Fruit fly (Drosophila melanogaster) whole organism, embryonic: ENCODE data around the gene CG31776.
A peak's percentile ranks its signal among the peaks of the same experiment; 100 is the strongest.

Source experiments
- Atf-2 ChIP-seq: fragments of 200-800 bp; sonication (Bioruptor generic); optimal IDR thresholded peaks from 2 replicates; lab custom pipeline; 2016; ENCODE audit warnings: missing biosample characterization, missing genetic modification characterization
- CG10209 ChIP-seq: fragments of 200-800 bp; sonication (Bioruptor generic); optimal IDR thresholded peaks from 3 replicates; lab custom pipeline; 2017; ENCODE audit warnings: missing biosample characterization, mild to moderate bottlenecking, missing genetic modification characterization, missing genetic modification reagents
- CG10274 ChIP-seq: fragments of 200-800 bp; sonication (Bioruptor generic); optimal IDR thresholded peaks from 3 replicates; lab custom pipeline; 2017; ENCODE audit warnings: missing biosample characterization, mild to moderate bottlenecking, missing genetic modification characterization
- CG10366 ChIP-seq: fragments of 200-800 bp; sonication (Bioruptor generic); IDR thresholded peaks from 2 replicates; pipeline ENCODE4 v1.3.6; 2022; ENCODE audit warnings: missing biosample characterization, missing genetic modification characterization
- CG10543 ChIP-seq: fragments of 200-800 bp; sonication (Bioruptor generic); optimal IDR thresholded peaks from 3 replicates; lab custom pipeline; 2017; ENCODE audit warnings: missing biosample characterization, mild to moderate bottlenecking, missing genetic modification characterization, moderate library complexity
- CG11456 ChIP-seq: fragments of 200-800 bp; sonication (Bioruptor generic); IDR thresholded peaks from 3 replicates; pipeline ENCODE4 v1.3.6; 2022; ENCODE audit warnings: missing biosample characterization, missing genetic modification characterization
- CG11504 ChIP-seq: fragments of 200-800 bp; sonication (Bioruptor generic); optimal IDR thresholded peaks from 3 replicates; lab custom pipeline; 2019; ENCODE audit warnings: missing biosample characterization, mild to moderate bottlenecking, missing genetic modification characterization, moderate library complexity
- CG11723 ChIP-seq: fragments of 200-800 bp; sonication (Bioruptor generic); optimal IDR thresholded peaks from 2 replicates; lab custom pipeline; 2017; ENCODE audit warnings: missing biosample characterization, mild to moderate bottlenecking, missing genetic modification characterization
- CG12942 ChIP-seq: fragments of 200-800 bp; sonication (Bioruptor generic); optimal IDR thresholded peaks from 3 replicates; lab custom pipeline; 2016; ENCODE audit warnings: missing biosample characterization, missing genetic modification characterization
- CG13287 ChIP-seq: fragments of 200-800 bp; sonication (Bioruptor generic); IDR thresholded peaks from 2 replicates; pipeline ENCODE4 v1.3.6; 2022; ENCODE audit warnings: missing biosample characterization, missing genetic modification characterization; ENCODE audit not compliant: partially characterized antibody
- CG17385 ChIP-seq: fragments of 200-800 bp; sonication (Bioruptor generic); optimal IDR thresholded peaks from 3 replicates; lab custom pipeline; 2018; ENCODE audit warnings: missing biosample characterization, mild to moderate bottlenecking, missing genetic modification characterization
- CG18011 ChIP-seq: fragments of 200-800 bp; sonication (Bioruptor generic); optimal IDR thresholded peaks from 2 replicates; lab custom pipeline; 2017; ENCODE audit warnings: missing biosample characterization, missing genetic modification characterization, mild to moderate bottlenecking, moderate library complexity, missing genotype
- CG18262 ChIP-seq: fragments of 200-800 bp; optimal IDR thresholded peaks from 3 replicates; lab custom pipeline; 2019; ENCODE audit warnings: missing biosample characterization, mild to moderate bottlenecking, missing genetic modification characterization, moderate library complexity
- CG30431 ChIP-seq: fragments of 200-800 bp; sonication (Bioruptor generic); optimal IDR thresholded peaks from 2 replicates; lab custom pipeline; 2017; ENCODE audit warnings: missing biosample characterization, missing genetic modification characterization
- CG33213 ChIP-seq: fragments of 200-800 bp; sonication (Bioruptor generic); optimal IDR thresholded peaks from 3 replicates; lab custom pipeline; 2016; ENCODE audit warnings: missing biosample characterization, missing genetic modification characterization
- CG4820 ChIP-seq: fragments of 200-800 bp; sonication (Bioruptor generic); optimal IDR thresholded peaks from 3 replicates; lab custom pipeline; 2016; ENCODE audit warnings: missing biosample characterization, missing genetic modification characterization
- CG5180 ChIP-seq: fragments of 200-800 bp; sonication (Bioruptor generic); optimal IDR thresholded peaks from 3 replicates; lab custom pipeline; 2017; ENCODE audit warnings: missing biosample characterization, missing genetic modification characterization, mild to moderate bottlenecking, moderate library complexity, missing genetic modification reagents
- CG6765 ChIP-seq: fragments of 200-800 bp; sonication (Bioruptor generic); optimal IDR thresholded peaks from 3 replicates; lab custom pipeline; 2017; ENCODE audit warnings: missing biosample characterization, mild to moderate bottlenecking, missing genetic modification characterization
- CG8281 ChIP-seq: fragments of 200-800 bp; sonication (Bioruptor generic); optimal IDR thresholded peaks from 2 replicates; lab custom pipeline; 2018; ENCODE audit warnings: missing biosample characterization, mild to moderate bottlenecking, missing genetic modification characterization, moderate library complexity
- CG8765 ChIP-seq: fragments of 200-800 bp; sonication (Bioruptor generic); IDR thresholded peaks from 2 replicates; pipeline ENCODE4 v1.3.6; 2022; ENCODE audit warnings: missing biosample characterization, missing genetic modification characterization
- Gug ChIP-seq: fragments of 200-800 bp; sonication (Bioruptor generic); IDR thresholded peaks from 4 replicates; pipeline ENCODE4 v1.3.6; 2022; ENCODE audit warnings: missing biosample characterization, missing genetic modification characterization
- H15 ChIP-seq: fragments of 200-800 bp; sonication (Bioruptor generic); IDR thresholded peaks from 3 replicates; pipeline ENCODE4 v1.3.6; 2022; ENCODE audit warnings: missing biosample characterization, missing genetic modification characterization
- HmgZ ChIP-seq: fragments of 200-800 bp; sonication (Bioruptor generic); optimal IDR thresholded peaks from 2 replicates; lab custom pipeline; 2018; ENCODE audit warnings: missing biosample characterization, mild to moderate bottlenecking, missing genetic modification characterization
- Hmx ChIP-seq: fragments of 200-800 bp; sonication (Bioruptor generic); optimal IDR thresholded peaks from 2 replicates; lab custom pipeline; 2016; ENCODE audit warnings: missing biosample characterization, missing genetic modification characterization
- MTF-1 ChIP-seq: fragments of 200-800 bp; sonication (Bioruptor generic); optimal IDR thresholded peaks from 2 replicates; lab custom pipeline; 2018; ENCODE audit warnings: missing biosample characterization, mild to moderate bottlenecking, missing genetic modification characterization, borderline replicate concordance
- Myb ChIP-seq: fragments of 200-800 bp; sonication (Bioruptor generic); optimal IDR thresholded peaks from 2 replicates; lab custom pipeline; 2016; ENCODE audit warnings: missing biosample characterization, missing genetic modification characterization
- Oli ChIP-seq: fragments of 200-800 bp; sonication (Bioruptor generic); optimal IDR thresholded peaks from 2 replicates; lab custom pipeline; 2018; ENCODE audit warnings: missing biosample characterization, mild to moderate bottlenecking, missing genetic modification characterization, moderate library complexity
- Ptx1 ChIP-seq: fragments of 200-800 bp; sonication (Bioruptor generic); IDR thresholded peaks from 2 replicates; pipeline ENCODE4 v1.3.6; 2022; ENCODE audit warnings: missing biosample characterization, missing genetic modification characterization
- Ravus ChIP-seq: fragments of 200-800 bp; sonication (Bioruptor generic); IDR thresholded peaks from 2 replicates; pipeline ENCODE4 v1.3.6; 2022; ENCODE audit warnings: missing biosample characterization, missing genetic modification characterization
- Sry-β ChIP-seq: fragments of 200-800 bp; sonication (Bioruptor generic); optimal IDR thresholded peaks from 2 replicates; lab custom pipeline; 2018; ENCODE audit warnings: missing biosample characterization, mild to moderate bottlenecking, missing genetic modification characterization, moderate library complexity
- Taf1 ChIP-seq: fragments of 200-800 bp; sonication (Bioruptor generic); IDR thresholded peaks from 2 replicates; pipeline ENCODE4 v1.3.6; 2022; ENCODE audit warnings: missing biosample characterization, missing genetic modification characterization
- ac ChIP-seq: fragments of 200-800 bp; sonication (Bioruptor generic); optimal IDR thresholded peaks from 3 replicates; lab custom pipeline; 2017; ENCODE audit warnings: missing biosample characterization, mild to moderate bottlenecking, missing genetic modification characterization
- aop ChIP-seq: fragments of 200-800 bp; sonication (Bioruptor generic); IDR thresholded peaks from 2 replicates; pipeline ENCODE4 v1.3.6; 2022; ENCODE audit warnings: missing biosample characterization, missing genetic modification characterization
- cato ChIP-seq: fragments of 200-800 bp; sonication (Bioruptor generic); optimal IDR thresholded peaks from 2 replicates; lab custom pipeline; 2016; ENCODE audit warnings: missing biosample characterization, missing genetic modification characterization, borderline replicate concordance
- corto ChIP-seq: fragments of 200-800 bp; sonication (Bioruptor generic); optimal IDR thresholded peaks from 2 replicates; lab custom pipeline; 2016; ENCODE audit warnings: missing biosample characterization, mild to moderate bottlenecking, missing genetic modification characterization, moderate library complexity
- dm ChIP-seq: fragments of 200-800 bp; sonication (Bioruptor generic); optimal IDR thresholded peaks from 3 replicates; lab custom pipeline; 2016; ENCODE audit warnings: missing biosample characterization, missing genetic modification characterization
- gsb ChIP-seq: fragments of 200-800 bp; sonication (Bioruptor generic); IDR thresholded peaks from 2 replicates; pipeline ENCODE4 v1.3.6; 2022; ENCODE audit warnings: missing biosample characterization, missing genetic modification characterization
- gt ChIP-seq: fragments of 200-800 bp; sonication (Bioruptor generic); IDR thresholded peaks from 2 replicates; pipeline ENCODE4 v1.3.6; 2022; ENCODE audit warnings: missing biosample characterization, missing genetic modification characterization
- hkb ChIP-seq, 2 experiments: fragments of 200-800 bp in 1 of 2; fragments of >200 bp in 1 of 2; sonication (Bioruptor generic) in 1 of 2; IDR thresholded peaks in 1 of 2; optimal IDR thresholded peaks in 1 of 2; 2 replicates each; pipeline versions ENCODE4 v1.3.6 to Lab custom; 2017 to 2022; ENCODE audit warnings: missing biosample characterization in 1 of 2, missing genetic modification characterization in 1 of 2
- insv ChIP-seq, 2 experiments: fragments of 200-800 bp; sonication (Bioruptor generic); optimal IDR thresholded peaks; 3 replicates each; lab custom pipeline; 2016 to 2018; ENCODE audit warnings: missing biosample characterization in 2 of 2, missing genetic modification characterization in 2 of 2
- lab ChIP-seq: fragments of 200-800 bp; sonication (Bioruptor generic); optimal IDR thresholded peaks from 3 replicates; lab custom pipeline; 2017; ENCODE audit warnings: missing biosample characterization, missing genetic modification characterization, mild to moderate bottlenecking, moderate library complexity, missing genetic modification reagents
- lmd ChIP-seq: fragments of 200-800 bp; sonication (Bioruptor generic); IDR thresholded peaks from 2 replicates; pipeline ENCODE4 v1.3.6; 2022; ENCODE audit warnings: missing biosample characterization, missing genetic modification characterization
- nerfin-2 ChIP-seq: fragments of 200-800 bp; sonication (Bioruptor generic); IDR thresholded peaks from 2 replicates; pipeline ENCODE4 v1.3.6; 2022; ENCODE audit warnings: missing biosample characterization, missing genetic modification characterization; ENCODE audit not compliant: partially characterized antibody
- pfk ChIP-seq: fragments of 200-800 bp; sonication (Bioruptor generic); optimal IDR thresholded peaks from 2 replicates; lab custom pipeline; 2018; ENCODE audit warnings: missing biosample characterization, mild to moderate bottlenecking, missing genetic modification characterization, moderate library complexity
- prd ChIP-seq, 3 experiments: fragments of >200 bp in 2 of 3; fragments of 200-800 bp in 1 of 3; sonication (Bioruptor generic) in 1 of 3; optimal IDR thresholded peaks in 2 of 3; IDR thresholded peaks in 1 of 3; 2 replicates in 2 of 3; 3 replicates in 1 of 3; pipeline versions ENCODE4 v1.3.6 to Lab custom; 2017 to 2022; ENCODE audit warnings: missing biosample characterization in 1 of 3, missing genetic modification characterization in 1 of 3
- psq ChIP-seq: fragments of 200-800 bp; sonication (Bioruptor generic); optimal IDR thresholded peaks from 2 replicates; lab custom pipeline; 2017; ENCODE audit warnings: missing biosample characterization, missing genetic modification characterization
- stc ChIP-seq: fragments of 200-800 bp; sonication (Bioruptor generic); IDR thresholded peaks from 2 replicates; pipeline ENCODE4 v1.3.6; 2022; ENCODE audit warnings: missing biosample characterization, missing genetic modification characterization

CG31776 gene

dm6 chr2L:3478034-3478880, 8.3 kb downstream of the CG31776 start, which contains the start of gene Thor (continued):
- TF ChIP-seq CG10274 (GFP tag; lab: Kevin White, UChicago) (peak; percentile 21), Ravus (no peak), Hmx (no peak), ac (GFP tag; lab: Kevin White, UChicago) (peak; percentile 56), psq (GFP tag; lab: Kevin White, UChicago) (peak; percentile 41), CG4820 (GFP tag; lab: Kevin White, UChicago) (peak; percentile 13), CG8765 (GFP tag; lab: Robert Waterston, UW) (no peak), CG8281 (tag; lab: Kevin White, UChicago) (no peak), CG18011 (GFP tag; lab: Kevin White, UChicago) (peak; percentile 24), Ptx1 (GFP tag; lab: Robert Waterston, UW) (no peak), CG10366 (GFP tag; lab: Robert Waterston, UW) (no peak), Gug (GFP tag; lab: Robert Waterston, UW) (no peak), cato (GFP tag; lab: Kevin White, UChicago) (no peak), CG13287 (peak; percentile 58), lab (GFP tag; lab: Kevin White, UChicago) (peak; percentile 92), CG11456 (peak; percentile 86), CG33213 (peak; percentile 67), stc (GFP tag; lab: Robert Waterston, UW) (peak; percentile 73), CG11504 (tag; lab: Kevin White, UChicago) (peak; percentile 42), Atf-2 (GFP tag; lab: Kevin White, UChicago) (peak; percentile 50), gt (GFP tag; lab: Robert Waterston, UW) (no peak; the same call in 1 of the 2 replicates), Myb (peak; percentile 47), nerfin-2 (GFP tag; lab: Robert Waterston, UW) (no peak), insv (GFP tag; optimal IDR thresholded peaks at IDR 0.05; lab: Kevin White, UChicago) (peak in 1 of 2 experiments; percentile 25), CG10543 (GFP tag; lab: Kevin White, UChicago) (peak; percentile 94), HmgZ (peak; percentile 80), aop (GFP tag; lab: Robert Waterston, UW) (peak; percentile 81), CG11723 (peak; percentile 50), CG10209 (GFP tag; lab: Kevin White, UChicago) (peak; percentile 69), CG12942 (GFP tag; lab: Kevin White, UChicago) (no peak), CG30431 (no peak), H15 (GFP tag; lab: Robert Waterston, UW) (peak; percentile 30; the same call in 1 of the 3 replicates), Taf1 (0 out of 2 replicates have a peak, but pooled peaks have one; percentile 46), lmd (GFP tag; lab: Robert Waterston, UW) (peak; percentile 33; the same call in 1 of the 2 replicates), CG6765 (GFP tag; lab: Kevin White, UChicago) (peak; percentile 62), prd (optimal IDR thresholded peaks at IDR 0.05; lab: Kevin White, UChicago) (no peak), prd (GFP tag; IDR thresholded peaks at IDR 0.05; lab: Robert Waterston, UW) (peak; percentile 34; the same call in 2 of the 3 replicates), gsb (GFP tag; lab: Robert Waterston, UW) (peak; percentile 68), dm (GFP tag; lab: Kevin White, UChicago) (peak; percentile 56), Oli (tag; lab: Kevin White, UChicago) (no peak), Sry-β (GFP tag; lab: Kevin White, UChicago) (no peak), corto (GFP tag; lab: Kevin White, UChicago) (no peak), MTF-1 (GFP tag; lab: Kevin White, UChicago) (peak; percentile 86), CG18262 (tag; lab: Kevin White, UChicago) (peak; percentile 44), hkb (optimal IDR thresholded peaks at IDR 0.05; lab: Kevin White, UChicago) (no peak), hkb (GFP tag; IDR thresholded peaks at IDR 0.05; lab: Robert Waterston, UW) (peak; percentile 71), pfk (GFP tag; lab: Kevin White, UChicago) (peak; percentile 29), CG5180 (GFP tag; lab: Kevin White, UChicago) (peak; percentile 74), CG17385 (GFP tag; lab: Kevin White, UChicago) (peak; percentile 63)
